Fruit fly (Drosophila melanogaster) whole organism, embryonic: ENCODE results near the gene Rpp30.
A peak's percentile ranks its signal among the peaks of the same experiment; 100 is the strongest.

Experiments
- ATbp ChIP-seq: fragments of 200-800 bp; sonication (Bioruptor generic); optimal IDR thresholded peaks from 2 replicates; lab custom pipeline; 2017; ENCODE audit warnings: missing biosample characterization, mild to moderate bottlenecking, missing genetic modification characterization, missing genetic modification reagents
- BEAF-32 ChIP-seq: fragments of 200-800 bp; sonication (Bioruptor generic); optimal IDR thresholded peaks from 3 replicates; lab custom pipeline; 2017; ENCODE audit warnings: missing biosample characterization, missing genetic modification characterization, mild to moderate bottlenecking, moderate library complexity, missing genetic modification reagents
- BtbVII ChIP-seq: fragments of 200-800 bp; sonication (Bioruptor generic); optimal IDR thresholded peaks from 3 replicates; lab custom pipeline; 2017; ENCODE audit warnings: missing biosample characterization, mild to moderate bottlenecking, missing genetic modification characterization
- CG10274 ChIP-seq: fragments of 200-800 bp; sonication (Bioruptor generic); optimal IDR thresholded peaks from 3 replicates; lab custom pipeline; 2017; ENCODE audit warnings: missing biosample characterization, mild to moderate bottlenecking, missing genetic modification characterization
- CG10543 ChIP-seq: fragments of 200-800 bp; sonication (Bioruptor generic); optimal IDR thresholded peaks from 3 replicates; lab custom pipeline; 2017; ENCODE audit warnings: missing biosample characterization, mild to moderate bottlenecking, missing genetic modification characterization, moderate library complexity
- CG11456 ChIP-seq: fragments of 200-800 bp; sonication (Bioruptor generic); IDR thresholded peaks from 3 replicates; pipeline ENCODE4 v1.3.6; 2022; ENCODE audit warnings: missing biosample characterization, missing genetic modification characterization
- CG12744 ChIP-seq: fragments of 200-800 bp; sonication (Bioruptor generic); optimal IDR thresholded peaks from 2 replicates; lab custom pipeline; 2016; ENCODE audit warnings: missing biosample characterization, missing genetic modification characterization
- CG14860 ChIP-seq: fragments of 200-800 bp; sonication (Bioruptor generic); IDR thresholded peaks from 3 replicates; pipeline ENCODE4 v1.3.6; 2022; ENCODE audit warnings: missing biosample characterization, missing genetic modification characterization; ENCODE audit not compliant: partially characterized antibody
- CG17186 ChIP-seq: fragments of 200-800 bp; sonication (Bioruptor generic); optimal IDR thresholded peaks from 3 replicates; lab custom pipeline; 2017; ENCODE audit warnings: missing biosample characterization, missing genetic modification reagents, missing genetic modification characterization
- CG32772 ChIP-seq: fragments of 200-800 bp; sonication (Bioruptor generic); IDR thresholded peaks from 2 replicates; pipeline ENCODE4 v1.3.6; 2022; ENCODE audit warnings: missing biosample characterization, missing genetic modification characterization
- CG4328 ChIP-seq: fragments of 200-800 bp; sonication (Bioruptor generic); optimal IDR thresholded peaks from 3 replicates; lab custom pipeline; 2017; ENCODE audit warnings: missing biosample characterization, missing genetic modification reagents, missing genetic modification characterization
- CG4854 ChIP-seq: fragments of 200-800 bp; sonication (Bioruptor generic); optimal IDR thresholded peaks from 2 replicates; lab custom pipeline; 2016; ENCODE audit warnings: missing biosample characterization, missing genetic modification characterization, inconsistent platforms
- CG6175 ChIP-seq: fragments of 200-800 bp; sonication (Bioruptor generic); IDR thresholded peaks from 3 replicates; pipeline ENCODE4 v1.3.6; 2022; ENCODE audit warnings: missing biosample characterization, missing genetic modification characterization
- CG6272 ChIP-seq: fragments of 200-800 bp; sonication (Bioruptor generic); IDR thresholded peaks from 2 replicates; pipeline ENCODE4 v1.3.6; 2022; ENCODE audit warnings: missing biosample characterization, missing genetic modification characterization
- CG6854 ChIP-seq: fragments of 200-800 bp; sonication (Bioruptor generic); optimal IDR thresholded peaks from 3 replicates; lab custom pipeline; 2017; ENCODE audit warnings: missing biosample characterization, mild to moderate bottlenecking, missing genetic modification characterization
- CG7928 ChIP-seq: fragments of 200-800 bp; sonication (Bioruptor generic); optimal IDR thresholded peaks from 2 replicates; lab custom pipeline; 2017; ENCODE audit warnings: missing biosample characterization, mild to moderate bottlenecking, missing genetic modification characterization
- CG8944 ChIP-seq: fragments of 200-800 bp; sonication (Bioruptor generic); optimal IDR thresholded peaks from 3 replicates; lab custom pipeline; 2016; ENCODE audit warnings: missing biosample characterization, missing genetic modification characterization
- CG9797 ChIP-seq: fragments of 200-800 bp; sonication (Bioruptor generic); optimal IDR thresholded peaks from 3 replicates; lab custom pipeline; 2018; ENCODE audit warnings: missing biosample characterization, mild to moderate bottlenecking, missing genetic modification characterization
- CrebB ChIP-seq: fragments of 200-800 bp; sonication (Bioruptor generic); optimal IDR thresholded peaks from 3 replicates; lab custom pipeline; 2018; ENCODE audit warnings: missing biosample characterization, mild to moderate bottlenecking, missing genetic modification characterization
- D19B ChIP-seq: fragments of 200-800 bp; sonication (Bioruptor generic); optimal IDR thresholded peaks from 2 replicates; lab custom pipeline; 2017; ENCODE audit warnings: missing biosample characterization, mild to moderate bottlenecking, missing genetic modification characterization
- Dad ChIP-seq: fragments of 200-800 bp; sonication (Bioruptor generic); optimal IDR thresholded peaks from 3 replicates; lab custom pipeline; 2016; ENCODE audit warnings: missing biosample characterization, missing genetic modification characterization
- Dip2 ChIP-seq: fragments of 200-800 bp; sonication (Bioruptor generic); IDR thresholded peaks from 2 replicates; pipeline ENCODE4 v1.3.6; 2022; ENCODE audit warnings: missing biosample characterization, missing genetic modification characterization
- Gsc ChIP-seq: fragments of 200-800 bp; sonication (Bioruptor generic); IDR thresholded peaks from 2 replicates; pipeline ENCODE4 v1.3.6; 2022; ENCODE audit warnings: missing biosample characterization, missing genetic modification characterization
- H15 ChIP-seq: fragments of 200-800 bp; sonication (Bioruptor generic); IDR thresholded peaks from 3 replicates; pipeline ENCODE4 v1.3.6; 2022; ENCODE audit warnings: missing biosample characterization, missing genetic modification characterization
- Hmr ChIP-seq: fragments of 200-800 bp; sonication (Bioruptor generic); optimal IDR thresholded peaks from 3 replicates; lab custom pipeline; 2017; ENCODE audit warnings: mild to moderate bottlenecking, missing biosample characterization, missing genetic modification reagents, missing genetic modification characterization
- Lim3 ChIP-seq: fragments of 200-800 bp; sonication (Bioruptor generic); IDR thresholded peaks from 2 replicates; pipeline ENCODE4 v1.3.6; 2022; ENCODE audit warnings: missing biosample characterization, missing genetic modification characterization
- Sry-β ChIP-seq: fragments of 200-800 bp; sonication (Bioruptor generic); optimal IDR thresholded peaks from 2 replicates; lab custom pipeline; 2018; ENCODE audit warnings: missing biosample characterization, mild to moderate bottlenecking, missing genetic modification characterization, moderate library complexity
- Tbp ChIP-seq: fragments of >200 bp; optimal IDR thresholded peaks from 2 replicates; lab custom pipeline; 2018; ENCODE audit warnings: missing biosample characterization, missing genetic modification characterization
- ash1 ChIP-seq: fragments of 200-800 bp; sonication (Bioruptor generic); optimal IDR thresholded peaks from 2 replicates; lab custom pipeline; 2018; ENCODE audit warnings: missing biosample characterization, mild to moderate bottlenecking, missing genetic modification characterization
- bab2 ChIP-seq: fragments of 200-800 bp; sonication (Bioruptor generic); optimal IDR thresholded peaks from 2 replicates; lab custom pipeline; 2016; ENCODE audit warnings: missing biosample characterization, missing genetic modification characterization
- cad ChIP-seq: fragments of >200 bp; optimal IDR thresholded peaks from 2 replicates; lab custom pipeline; 2017; ENCODE audit warnings: missing biosample characterization, missing genetic modification characterization
- crp ChIP-seq, 2 experiments: fragments of 200-800 bp; sonication (Bioruptor generic); optimal IDR thresholded peaks; 2 replicates in 1 of 2; 3 replicates in 1 of 2; lab custom pipeline; 2017; ENCODE audit warnings: missing biosample characterization in 2 of 2, missing genetic modification characterization in 2 of 2, mild to moderate bottlenecking in 1 of 2, moderate library complexity in 1 of 2
- dmrt11E ChIP-seq: fragments of 200-800 bp; sonication (Bioruptor generic); optimal IDR thresholded peaks from 3 replicates; lab custom pipeline; 2018; ENCODE audit warnings: missing biosample characterization, mild to moderate bottlenecking, missing genetic modification characterization, moderate library complexity
- esg ChIP-seq: fragments of 200-800 bp; sonication (Bioruptor generic); conservative IDR thresholded peaks from 2 replicates; pipeline ENCODE4 v1.3.6; 2022; ENCODE audit warnings: missing biosample characterization, missing genetic modification characterization
- lbe ChIP-seq: fragments of 200-800 bp; sonication (Bioruptor generic); optimal IDR thresholded peaks from 2 replicates; lab custom pipeline; 2016; ENCODE audit warnings: missing biosample characterization, mild to moderate bottlenecking, missing genetic modification characterization
- mam ChIP-seq: fragments of 200-800 bp; sonication (Bioruptor generic); optimal IDR thresholded peaks from 3 replicates; lab custom pipeline; 2016; ENCODE audit warnings: missing biosample characterization, missing genetic modification characterization
- nmo ChIP-seq: fragments of 200-800 bp; sonication (Bioruptor generic); optimal IDR thresholded peaks from 2 replicates; lab custom pipeline; 2018; ENCODE audit warnings: missing biosample characterization, mild to moderate bottlenecking, missing genetic modification characterization, moderate library complexity
- pnt ChIP-seq: fragments of 200-800 bp; sonication (Bioruptor generic); optimal IDR thresholded peaks from 3 replicates; lab custom pipeline; 2016; ENCODE audit warnings: missing biosample characterization, missing genetic modification characterization
- prd ChIP-seq, 3 experiments: fragments of >200 bp in 2 of 3; fragments of 200-800 bp in 1 of 3; sonication (Bioruptor generic) in 1 of 3; optimal IDR thresholded peaks in 2 of 3; IDR thresholded peaks in 1 of 3; 2 replicates in 2 of 3; 3 replicates in 1 of 3; pipeline versions ENCODE4 v1.3.6 to Lab custom; 2017 to 2022; ENCODE audit warnings: missing biosample characterization in 1 of 3, missing genetic modification characterization in 1 of 3
- pzg ChIP-seq: fragments of 200-800 bp; sonication (Bioruptor generic); optimal IDR thresholded peaks from 3 replicates; lab custom pipeline; 2018; ENCODE audit warnings: missing biosample characterization, mild to moderate bottlenecking, missing genetic modification characterization, moderate library complexity
- row ChIP-seq: fragments of 200-800 bp; sonication (Bioruptor generic); IDR thresholded peaks from 3 replicates; pipeline ENCODE4 v1.3.6; 2022; ENCODE audit warnings: missing biosample characterization, missing genetic modification characterization
- run ChIP-seq: fragments of 200-800 bp; sonication (Bioruptor generic); optimal IDR thresholded peaks from 3 replicates; lab custom pipeline; 2018; ENCODE audit warnings: missing biosample characterization, mild to moderate bottlenecking, missing genetic modification characterization
- slou ChIP-seq: fragments of 200-800 bp; sonication (Bioruptor generic); optimal IDR thresholded peaks from 3 replicates; lab custom pipeline; 2016; ENCODE audit warnings: missing biosample characterization, missing genetic modification characterization
- sob ChIP-seq: fragments of 200-800 bp; sonication (Bioruptor generic); IDR thresholded peaks from 2 replicates; pipeline ENCODE4 v1.3.6; 2022; ENCODE audit warnings: missing biosample characterization, missing genetic modification characterization
- sqz ChIP-seq: fragments of 200-800 bp; sonication (Bioruptor generic); optimal IDR thresholded peaks from 3 replicates; lab custom pipeline; 2018; ENCODE audit warnings: missing biosample characterization, mild to moderate bottlenecking, missing genetic modification characterization
- sr ChIP-seq: fragments of 200-800 bp; sonication (Bioruptor generic); IDR thresholded peaks from 3 replicates; pipeline ENCODE4 v1.3.6; 2022; ENCODE audit warnings: missing biosample characterization, missing genetic modification characterization
- stwl ChIP-seq: fragments of 200-800 bp; sonication (Bioruptor generic); optimal IDR thresholded peaks from 3 replicates; lab custom pipeline; 2018; ENCODE audit warnings: missing biosample characterization, mild to moderate bottlenecking, missing genetic modification characterization, moderate library complexity
- tx ChIP-seq: fragments of 200-800 bp; sonication (Bioruptor generic); optimal IDR thresholded peaks from 2 replicates; lab custom pipeline; 2016; ENCODE audit warnings: missing biosample characterization, missing genetic modification characterization
- unc-4 ChIP-seq: fragments of 200-800 bp; sonication (Bioruptor generic); IDR thresholded peaks from 2 replicates; pipeline ENCODE4 v1.3.6; 2022; ENCODE audit warnings: missing biosample characterization, missing genetic modification characterization; ENCODE audit not compliant: partially characterized antibody
- zf30C ChIP-seq: fragments of 200-800 bp; sonication (Bioruptor generic); optimal IDR thresholded peaks from 3 replicates; lab custom pipeline; 2018; ENCODE audit warnings: missing biosample characterization, mild to moderate bottlenecking, missing genetic modification characterization

Rpp30 gene

dm6 chr2L:247845-248473, 4.2 kb downstream of the Rpp30 start (continued):
- no peak for TF ChIP-seq CG17186 (GFP tag; lab: Kevin White, UChicago)
- peak; percentile 32 for TF ChIP-seq CG10274
- no peak for TF ChIP-seq tx (GFP tag; lab: Kevin White, UChicago)
- TF ChIP-seq Dad: no peak
- TF ChIP-seq Hmr (GFP tag; lab: Kevin White, UChicago): peak; percentile 83
- no peak for TF ChIP-seq bab2 (GFP tag; lab: Kevin White, UChicago)
- no peak for TF ChIP-seq Gsc
- TF ChIP-seq Tbp (GFP tag; lab: Kevin White, UChicago): no peak
- peak; percentile 78 for TF ChIP-seq CG10543 (GFP tag; lab: Kevin White, UChicago)
- TF ChIP-seq nmo: peak; percentile 40
- no peak for TF ChIP-seq stwl
- TF ChIP-seq CG4328 (GFP tag; lab: Kevin White, UChicago): peak; percentile 40
- no peak for TF ChIP-seq CrebB
- no peak for TF ChIP-seq zf30C (GFP tag; lab: Kevin White, UChicago)
- TF ChIP-seq row (GFP tag; lab: Robert Waterston, UW): peak; percentile 55
- no peak for TF ChIP-seq ash1 (GFP tag; lab: Kevin White, UChicago)
- TF ChIP-seq Lim3: no peak
- no peak for TF ChIP-seq CG9797 (GFP tag; lab: Kevin White, UChicago)
- TF ChIP-seq CG11456 (GFP tag; lab: Robert Waterston, UW): no peak
- TF ChIP-seq esg (GFP tag; lab: Robert Waterston, UW): peak; percentile 37
- TF ChIP-seq run: no peak
- TF ChIP-seq D19B (GFP tag; lab: Kevin White, UChicago): peak; percentile 73
- no peak for TF ChIP-seq slou (GFP tag; lab: Kevin White, UChicago)
- TF ChIP-seq H15 (GFP tag; lab: Robert Waterston, UW): no peak
- TF ChIP-seq CG6272 (GFP tag; lab: Robert Waterston, UW): no peak
- TF ChIP-seq CG12744 (GFP tag; lab: Kevin White, UChicago): no peak
- no peak for TF ChIP-seq pzg (GFP tag; lab: Kevin White, UChicago)
- TF ChIP-seq BEAF-32: no peak
- no peak for TF ChIP-seq sqz
- TF ChIP-seq CG7928 (GFP tag; lab: Kevin White, UChicago): peak; percentile 53
- TF ChIP-seq lbe (GFP tag; lab: Kevin White, UChicago): no peak
- TF ChIP-seq Sry-β: no peak
- no peak for TF ChIP-seq CG4854
- TF ChIP-seq prd (optimal IDR thresholded peaks at IDR 0.05; lab: Kevin White, UChicago): no peak
- peak; percentile 43 for TF ChIP-seq prd (GFP tag; IDR thresholded peaks at IDR 0.05; lab: Robert Waterston, UW)
- TF ChIP-seq CG14860: no peak
- peak; percentile 75 for TF ChIP-seq BtbVII (GFP tag; lab: Kevin White, UChicago)
- TF ChIP-seq ATbp (GFP tag; lab: Kevin White, UChicago): peak; percentile 47
- peak; percentile 33 for TF ChIP-seq mam
- TF ChIP-seq dmrt11E (tag; lab: Kevin White, UChicago): no peak
- TF ChIP-seq CG32772 (GFP tag; lab: Robert Waterston, UW): peak; percentile 47; the same call in 1 of the 2 replicates
- TF ChIP-seq CG6854 (GFP tag; lab: Kevin White, UChicago): peak; percentile 54
- TF ChIP-seq CG8944 (GFP tag; lab: Kevin White, UChicago): no peak
- no peak for TF ChIP-seq cad (GFP tag; lab: Kevin White, UChicago)
- no peak for TF ChIP-seq CG6175 (GFP tag; lab: Robert Waterston, UW)
- TF ChIP-seq sob (GFP tag; lab: Robert Waterston, UW): 0 out of 2 replicates have a peak, but pooled peaks have one; percentile 20
- TF ChIP-seq Dip2 (GFP tag; lab: Robert Waterston, UW): no peak
- no peak for TF ChIP-seq unc-4 (GFP tag; lab: Robert Waterston, UW)
- no peak for TF ChIP-seq pnt (GFP tag; lab: Kevin White, UChicago)
- TF ChIP-seq crp (GFP tag; optimal IDR thresholded peaks at IDR 0.05; lab: Kevin White, UChicago): no peak
- no peak for TF ChIP-seq sr (GFP tag; lab: Robert Waterston, UW)
